Fruit fly (Drosophila melanogaster) whole organism, embryonic: ENCODE results near the gene Acp32CD.

Experiments used
- Asciz ChIP-seq: fragments of 200-800 bp; sonication (Bioruptor generic); optimal IDR thresholded peaks from 2 replicates; lab custom pipeline; 2017; ENCODE audit warnings: missing biosample characterization, mild to moderate bottlenecking, missing genetic modification characterization, missing genetic modification reagents
- Atf3 ChIP-seq: fragments of 200-800 bp; sonication (Bioruptor generic); optimal IDR thresholded peaks from 3 replicates; lab custom pipeline; 2016; ENCODE audit warnings: missing biosample characterization, missing genetic modification characterization
- B-H1 ChIP-seq: fragments of 200-800 bp; sonication (Bioruptor generic); IDR thresholded peaks from 3 replicates; pipeline ENCODE4 v1.3.6; 2022; ENCODE audit warnings: missing biosample characterization, missing genetic modification characterization
- CG11093 ChIP-seq: fragments of 200-800 bp; sonication (Bioruptor generic); IDR thresholded peaks from 3 replicates; pipeline ENCODE4 v1.3.6; 2022; ENCODE audit warnings: missing biosample characterization, missing genetic modification characterization
- CG11560 ChIP-seq: fragments of 200-800 bp; sonication (Bioruptor generic); IDR thresholded peaks from 3 replicates; pipeline ENCODE4 v1.3.6; 2022; ENCODE audit warnings: missing biosample characterization, missing genetic modification characterization
- CG12391 ChIP-seq: fragments of 200-800 bp; sonication (Bioruptor generic); optimal IDR thresholded peaks from 3 replicates; lab custom pipeline; 2018; ENCODE audit warnings: missing biosample characterization, mild to moderate bottlenecking, missing genetic modification characterization, moderate library complexity
- CG13287 ChIP-seq: fragments of 200-800 bp; sonication (Bioruptor generic); IDR thresholded peaks from 2 replicates; pipeline ENCODE4 v1.3.6; 2022; ENCODE audit warnings: missing biosample characterization, missing genetic modification characterization; ENCODE audit not compliant: partially characterized antibody
- CG15073 ChIP-seq: fragments of 200-800 bp; sonication (Bioruptor generic); optimal IDR thresholded peaks from 2 replicates; lab custom pipeline; 2016; ENCODE audit warnings: missing biosample characterization, missing genetic modification characterization
- CG15514 ChIP-seq: fragments of 200-800 bp; sonication (Bioruptor generic); optimal IDR thresholded peaks from 3 replicates; lab custom pipeline; 2017; ENCODE audit warnings: missing biosample characterization, missing genetic modification characterization, mild to moderate bottlenecking, moderate library complexity, missing genetic modification reagents
- CG16813 ChIP-seq: fragments of 200-800 bp; sonication (Bioruptor generic); IDR thresholded peaks from 3 replicates; pipeline ENCODE4 v1.3.6; 2022; ENCODE audit warnings: missing biosample characterization, missing genetic modification characterization; ENCODE audit not compliant: partially characterized antibody
- CG18476 ChIP-seq: fragments of 200-800 bp; sonication (Bioruptor generic); optimal IDR thresholded peaks from 2 replicates; lab custom pipeline; 2016; ENCODE audit warnings: missing biosample characterization, mild to moderate bottlenecking, missing genetic modification characterization
- CG3065 ChIP-seq: fragments of 200-800 bp; sonication (Bioruptor generic); optimal IDR thresholded peaks from 2 replicates; lab custom pipeline; 2016; ENCODE audit warnings: missing biosample characterization, missing genetic modification characterization
- CG34422 ChIP-seq: fragments of 200-800 bp; sonication (Bioruptor generic); IDR thresholded peaks from 3 replicates; pipeline ENCODE4 v1.3.6; 2022; ENCODE audit warnings: missing biosample characterization, missing genetic modification characterization
- CG4404 ChIP-seq: fragments of 200-800 bp; sonication (Bioruptor generic); IDR thresholded peaks from 2 replicates; pipeline ENCODE4 v1.3.6; 2022; ENCODE audit warnings: missing biosample characterization, missing genetic modification characterization
- CG4730 ChIP-seq: fragments of 200-800 bp; sonication (Bioruptor generic); IDR thresholded peaks from 2 replicates; pipeline ENCODE4 v1.3.6; 2022; ENCODE audit warnings: missing biosample characterization, missing genetic modification characterization
- CG6854 ChIP-seq: fragments of 200-800 bp; sonication (Bioruptor generic); optimal IDR thresholded peaks from 3 replicates; lab custom pipeline; 2017; ENCODE audit warnings: missing biosample characterization, mild to moderate bottlenecking, missing genetic modification characterization
- CG7963 ChIP-seq: fragments of 200-800 bp; sonication (Bioruptor generic); IDR thresholded peaks from 3 replicates; pipeline ENCODE4 v1.3.6; 2022; ENCODE audit warnings: missing biosample characterization, missing genetic modification characterization; ENCODE audit not compliant: partially characterized antibody
- CG8290 ChIP-seq, 3 experiments: fragments of 200-800 bp; sonication (Bioruptor generic); optimal IDR thresholded peaks; 2 replicates each; lab custom pipeline; 2016 to 2019; ENCODE audit warnings: missing biosample characterization in 3 of 3, missing genetic modification characterization in 3 of 3, mild to moderate bottlenecking in 2 of 3, moderate library complexity in 1 of 3
- CG8924 ChIP-seq: fragments of 200-800 bp; optimal IDR thresholded peaks from 3 replicates; lab custom pipeline; 2019; ENCODE audit warnings: missing biosample characterization, mild to moderate bottlenecking, missing genetic modification characterization, moderate library complexity
- Chrac-16 ChIP-seq: fragments of 200-800 bp; sonication (Bioruptor generic); optimal IDR thresholded peaks from 3 replicates; lab custom pipeline; 2016; ENCODE audit warnings: missing biosample characterization, missing genetic modification characterization
- D ChIP-seq, 2 experiments: fragments of 200-800 bp in 1 of 2; fragments of >200 bp in 1 of 2; sonication (Bioruptor generic) in 1 of 2; optimal IDR thresholded peaks; 2 replicates in 1 of 2; 3 replicates in 1 of 2; lab custom pipeline; 2017; ENCODE audit warnings: mild to moderate bottlenecking in 1 of 2, missing biosample characterization in 1 of 2, missing genetic modification characterization in 1 of 2, missing genetic modification reagents in 1 of 2
- Dfd ChIP-seq, 2 experiments: fragments of >200 bp; optimal IDR thresholded peaks; 2 replicates each; lab custom pipeline; 2017; ENCODE audit warnings: missing biosample characterization in 2 of 2, missing genetic modification characterization in 2 of 2
- Drgx ChIP-seq: fragments of 200-800 bp; sonication (Bioruptor generic); IDR thresholded peaks from 2 replicates; pipeline ENCODE4 v1.3.6; 2022; ENCODE audit warnings: missing biosample characterization, missing genetic modification characterization
- Elba2 ChIP-seq: fragments of 200-800 bp; sonication (Bioruptor generic); optimal IDR thresholded peaks from 3 replicates; lab custom pipeline; 2016; ENCODE audit warnings: missing biosample characterization, missing genetic modification characterization
- HLH54F ChIP-seq: fragments of 200-800 bp; sonication (Bioruptor generic); optimal IDR thresholded peaks from 3 replicates; lab custom pipeline; 2016; ENCODE audit warnings: missing biosample characterization, missing genetic modification characterization
- HmgD ChIP-seq: fragments of 200-800 bp; sonication (Bioruptor generic); optimal IDR thresholded peaks from 3 replicates; lab custom pipeline; 2016; ENCODE audit warnings: missing biosample characterization, missing genetic modification characterization
- NK7.1 ChIP-seq: fragments of 200-800 bp; sonication (Bioruptor generic); optimal IDR thresholded peaks from 3 replicates; lab custom pipeline; 2016; ENCODE audit warnings: missing biosample characterization, missing genetic modification characterization
- Oli ChIP-seq: fragments of 200-800 bp; sonication (Bioruptor generic); optimal IDR thresholded peaks from 2 replicates; lab custom pipeline; 2018; ENCODE audit warnings: missing biosample characterization, mild to moderate bottlenecking, missing genetic modification characterization, moderate library complexity
- Pdp1 ChIP-seq, 2 experiments: fragments of 200-800 bp; sonication (Bioruptor generic); optimal IDR thresholded peaks; 3 replicates each; lab custom pipeline; 2016; ENCODE audit warnings: missing biosample characterization in 2 of 2, missing genetic modification characterization in 2 of 2, mild to moderate bottlenecking in 1 of 2, moderate library complexity in 1 of 2
- Rx ChIP-seq: fragments of 200-800 bp; sonication (Bioruptor generic); IDR thresholded peaks from 2 replicates; pipeline ENCODE4 v1.3.6; 2022; ENCODE audit warnings: missing biosample characterization, missing genetic modification characterization
- Taf1 ChIP-seq: fragments of 200-800 bp; sonication (Bioruptor generic); IDR thresholded peaks from 2 replicates; pipeline ENCODE4 v1.3.6; 2022; ENCODE audit warnings: missing biosample characterization, missing genetic modification characterization
- Vsx1 ChIP-seq: fragments of 200-800 bp; sonication (Bioruptor generic); optimal IDR thresholded peaks from 2 replicates; lab custom pipeline; 2017; ENCODE audit warnings: missing biosample characterization, mild to moderate bottlenecking, missing genetic modification characterization, missing genetic modification reagents
- aop ChIP-seq: fragments of 200-800 bp; sonication (Bioruptor generic); IDR thresholded peaks from 2 replicates; pipeline ENCODE4 v1.3.6; 2022; ENCODE audit warnings: missing biosample characterization, missing genetic modification characterization
- chn ChIP-seq: fragments of 200-800 bp; sonication (Bioruptor generic); optimal IDR thresholded peaks from 2 replicates; lab custom pipeline; 2016; ENCODE audit warnings: missing biosample characterization, missing genetic modification characterization
- dmrt11E ChIP-seq: fragments of 200-800 bp; sonication (Bioruptor generic); optimal IDR thresholded peaks from 3 replicates; lab custom pipeline; 2018; ENCODE audit warnings: missing biosample characterization, mild to moderate bottlenecking, missing genetic modification characterization, moderate library complexity
- fd3F ChIP-seq: fragments of 200-800 bp; sonication (Bioruptor generic); optimal IDR thresholded peaks from 2 replicates; lab custom pipeline; 2018; ENCODE audit warnings: missing biosample characterization, mild to moderate bottlenecking, missing genetic modification characterization, moderate library complexity
- fd96Cb ChIP-seq: fragments of 200-800 bp; sonication (Bioruptor generic); optimal IDR thresholded peaks from 2 replicates; lab custom pipeline; 2018; ENCODE audit warnings: missing biosample characterization, mild to moderate bottlenecking, missing genetic modification characterization, moderate library complexity
- gcm ChIP-seq: fragments of 200-800 bp; sonication (Bioruptor generic); optimal IDR thresholded peaks from 2 replicates; lab custom pipeline; 2019; ENCODE audit warnings: missing biosample characterization, mild to moderate bottlenecking, missing genetic modification characterization, moderate library complexity
- h ChIP-seq: fragments of >200 bp; optimal IDR thresholded peaks from 2 replicates; lab custom pipeline; 2017
- hb ChIP-seq: fragments of 200-800 bp; sonication (Bioruptor generic); IDR thresholded peaks from 3 replicates; pipeline ENCODE4 v1.3.6; 2022; ENCODE audit warnings: missing biosample characterization, missing genetic modification characterization; ENCODE audit not compliant: partially characterized antibody
- nmo ChIP-seq: fragments of 200-800 bp; sonication (Bioruptor generic); optimal IDR thresholded peaks from 2 replicates; lab custom pipeline; 2018; ENCODE audit warnings: missing biosample characterization, mild to moderate bottlenecking, missing genetic modification characterization, moderate library complexity
- peb ChIP-seq: fragments of 200-800 bp; sonication (Bioruptor generic); IDR thresholded peaks from 2 replicates; pipeline ENCODE4 v1.3.6; 2022; ENCODE audit warnings: missing biosample characterization, missing genetic modification characterization
- stc ChIP-seq: fragments of 200-800 bp; sonication (Bioruptor generic); IDR thresholded peaks from 2 replicates; pipeline ENCODE4 v1.3.6; 2022; ENCODE audit warnings: missing biosample characterization, missing genetic modification characterization
- tin ChIP-seq: fragments of 200-800 bp; sonication (Bioruptor generic); optimal IDR thresholded peaks from 3 replicates; lab custom pipeline; 2016; ENCODE audit warnings: missing biosample characterization, missing genetic modification characterization
- tup ChIP-seq: fragments of 200-800 bp; sonication (Bioruptor generic); optimal IDR thresholded peaks from 2 replicates; lab custom pipeline; 2016; ENCODE audit warnings: missing biosample characterization, mild to moderate bottlenecking, missing genetic modification characterization, moderate library complexity
- wdn ChIP-seq: fragments of 200-800 bp; sonication (Bioruptor generic); IDR thresholded peaks from 2 replicates; pipeline ENCODE4 v1.3.6; 2022; ENCODE audit warnings: missing biosample characterization, missing genetic modification characterization
- zen ChIP-seq: fragments of 200-800 bp; sonication (Bioruptor generic); optimal IDR thresholded peaks from 3 replicates; lab custom pipeline; 2018; ENCODE audit warnings: missing biosample characterization, mild to moderate bottlenecking, missing genetic modification characterization, moderate library complexity

Acp32CD gene

dm6 chr2L:11057333-11058110 lies 42.1 kb downstream of the Acp32CD start (continued):
- peak; percentile 35 for TF ChIP-seq CG8290 (GFP tag; optimal IDR thresholded peaks at IDR 0.05; lab: Kevin White, UChicago)
- peak; percentile 25 to 44 for TF ChIP-seq CG8290 (tag; optimal IDR thresholded peaks at IDR 0.05; lab: Kevin White, UChicago)
- peak; percentile 79 for TF ChIP-seq CG6854
- TF ChIP-seq B-H1 (GFP tag; lab: Robert Waterston, UW): peak; percentile 71
- peak; percentile 13 for TF ChIP-seq CG3065 (GFP tag; lab: Kevin White, UChicago)
- TF ChIP-seq CG12391 (tag; lab: Kevin White, UChicago): peak; percentile 67
- no peak for TF ChIP-seq D (optimal IDR thresholded peaks at IDR 0.05; lab: Kevin White, UChicago)
- peak; percentile 75 for TF ChIP-seq D (GFP tag; optimal IDR thresholded peaks at IDR 0.05; lab: Kevin White, UChicago)
- no peak for TF ChIP-seq hb (GFP tag; lab: Robert Waterston, UW)
- peak; percentile 82 for TF ChIP-seq Oli
- peak; percentile 66 for TF ChIP-seq dmrt11E (tag; lab: Kevin White, UChicago)
- TF ChIP-seq stc (GFP tag; lab: Robert Waterston, UW): peak; percentile 61
- TF ChIP-seq peb (GFP tag; lab: Robert Waterston, UW): peak; percentile 43
- TF ChIP-seq CG18476 (GFP tag; lab: Kevin White, UChicago): no peak
- TF ChIP-seq CG11093: peak; percentile 55; the same call in 2 of the 3 replicates
- TF ChIP-seq Chrac-16: peak; percentile 72
- TF ChIP-seq gcm (GFP tag; lab: Kevin White, UChicago): peak; percentile 54
- TF ChIP-seq CG34422 (GFP tag; lab: Robert Waterston, UW): peak; percentile 40; the same call in 2 of the 3 replicates
- TF ChIP-seq CG11560 (tag; lab: Robert Waterston, UW): peak; percentile 77; the same call in 2 of the 3 replicates
- TF ChIP-seq Rx (GFP tag; lab: Robert Waterston, UW): peak; percentile 65; the same call in 1 of the 2 replicates
- peak; percentile 75 for TF ChIP-seq fd96Cb (tag; lab: Kevin White, UChicago)
- TF ChIP-seq Pdp1 (GFP tag; optimal IDR thresholded peaks at IDR 0.05; lab: Kevin White, UChicago): peak; percentile 72 to 79
- peak; percentile 45; the same call in 1 of the 2 replicates for TF ChIP-seq Taf1
- TF ChIP-seq NK7.1 (GFP tag; lab: Kevin White, UChicago): no peak
- TF ChIP-seq CG15514: peak; percentile 4
- TF ChIP-seq Asciz (GFP tag; lab: Kevin White, UChicago): peak; percentile 58
- no peak for TF ChIP-seq CG16813 (GFP tag; lab: Robert Waterston, UW)
- no peak for TF ChIP-seq CG7963 (GFP tag; lab: Robert Waterston, UW)
- no peak; the same call in 1 of the 2 replicates for TF ChIP-seq Drgx (GFP tag; lab: Robert Waterston, UW)
- TF ChIP-seq tup (GFP tag; lab: Kevin White, UChicago): peak; percentile 55
- peak; percentile 64 for TF ChIP-seq wdn
- TF ChIP-seq HmgD (GFP tag; lab: Kevin White, UChicago): no peak
- peak; percentile 12 for TF ChIP-seq CG15073 (GFP tag; lab: Kevin White, UChicago)
- peak; percentile 7; the same call in 1 of the 2 replicates for TF ChIP-seq CG4404 (GFP tag; lab: Robert Waterston, UW)
- TF ChIP-seq CG8924 (tag; lab: Kevin White, UChicago): peak; percentile 81
- peak; percentile 77 for TF ChIP-seq chn
- no peak for TF ChIP-seq Dfd (GFP tag; optimal IDR thresholded peaks at IDR 0.05; lab: Kevin White, UChicago)
- TF ChIP-seq Atf3 (GFP tag; lab: Kevin White, UChicago): peak; percentile 29
- TF ChIP-seq h: no peak
- TF ChIP-seq tin (GFP tag; lab: Kevin White, UChicago): peak; percentile 55
- no peak for TF ChIP-seq aop (GFP tag; lab: Robert Waterston, UW)
- TF ChIP-seq CG4730 (GFP tag; lab: Robert Waterston, UW): peak; percentile 35
- TF ChIP-seq Elba2 (GFP tag; lab: Kevin White, UChicago): no peak
- no peak for TF ChIP-seq zen (tag; lab: Kevin White, UChicago)
- peak; percentile 26; the same call in 1 of the 2 replicates for TF ChIP-seq CG13287
- TF ChIP-seq Vsx1 (GFP tag; lab: Kevin White, UChicago): no peak
- TF ChIP-seq nmo (GFP tag; lab: Kevin White, UChicago): peak; percentile 81
- TF ChIP-seq HLH54F (GFP tag; lab: Kevin White, UChicago): peak; percentile 63
- peak; percentile 64 for TF ChIP-seq fd3F (GFP tag; lab: Kevin White, UChicago)
